Fruit fly (Drosophila melanogaster) whole organism, embryonic: ENCODE results near the gene CG13634.

Experiments used
- Ada2b ChIP-seq: fragments of 200-800 bp; sonication (Bioruptor generic); IDR thresholded peaks from 2 replicates; pipeline ENCODE4 v1.3.6; 2022; ENCODE audit warnings: missing biosample characterization, missing genetic modification characterization
- Asciz ChIP-seq: fragments of 200-800 bp; sonication (Bioruptor generic); optimal IDR thresholded peaks from 2 replicates; lab custom pipeline; 2017; ENCODE audit warnings: missing biosample characterization, mild to moderate bottlenecking, missing genetic modification characterization, missing genetic modification reagents
- Bdp1 ChIP-seq: fragments of 200-800 bp; sonication (Bioruptor generic); optimal IDR thresholded peaks from 3 replicates; lab custom pipeline; 2016; ENCODE audit warnings: missing biosample characterization, missing genetic modification characterization
- BtbVII ChIP-seq: fragments of 200-800 bp; sonication (Bioruptor generic); optimal IDR thresholded peaks from 3 replicates; lab custom pipeline; 2017; ENCODE audit warnings: missing biosample characterization, mild to moderate bottlenecking, missing genetic modification characterization
- CG12942 ChIP-seq: fragments of 200-800 bp; sonication (Bioruptor generic); optimal IDR thresholded peaks from 3 replicates; lab custom pipeline; 2016; ENCODE audit warnings: missing biosample characterization, missing genetic modification characterization
- CG13287 ChIP-seq: fragments of 200-800 bp; sonication (Bioruptor generic); IDR thresholded peaks from 2 replicates; pipeline ENCODE4 v1.3.6; 2022; ENCODE audit warnings: missing biosample characterization, missing genetic modification characterization; ENCODE audit not compliant: partially characterized antibody
- CG14965 ChIP-seq: fragments of 200-800 bp; sonication (Bioruptor generic); optimal IDR thresholded peaks from 2 replicates; lab custom pipeline; 2016; ENCODE audit warnings: missing biosample characterization, missing genetic modification characterization, borderline replicate concordance
- CG1647 ChIP-seq: fragments of 200-800 bp; sonication (Bioruptor generic); optimal IDR thresholded peaks from 3 replicates; lab custom pipeline; 2016; ENCODE audit warnings: missing biosample characterization, missing genetic modification characterization
- CG18764 ChIP-seq: fragments of 200-800 bp; sonication (Bioruptor generic); optimal IDR thresholded peaks from 3 replicates; lab custom pipeline; 2016; ENCODE audit warnings: missing biosample characterization, missing genetic modification characterization
- CG3726 ChIP-seq: fragments of 200-800 bp; sonication (Bioruptor generic); IDR thresholded peaks from 3 replicates; pipeline ENCODE4, ENCODE4 v1.3.6; 2022; ENCODE audit warnings: missing biosample characterization, missing genetic modification characterization
- CG5245 ChIP-seq: fragments of 200-800 bp; sonication (Bioruptor generic); optimal IDR thresholded peaks from 3 replicates; lab custom pipeline; 2016; ENCODE audit warnings: missing biosample characterization, missing genetic modification characterization
- CG8478 ChIP-seq: fragments of >200 bp; optimal IDR thresholded peaks from 2 replicates; lab custom pipeline; 2018
- CG8944 ChIP-seq: fragments of 200-800 bp; sonication (Bioruptor generic); optimal IDR thresholded peaks from 3 replicates; lab custom pipeline; 2016; ENCODE audit warnings: missing biosample characterization, missing genetic modification characterization
- CkIIα-i1 ChIP-seq: fragments of 200-800 bp; sonication (Bioruptor generic); IDR thresholded peaks from 2 replicates; pipeline ENCODE4 v1.3.6; 2022; ENCODE audit warnings: missing biosample characterization, missing genetic modification characterization
- CrebB ChIP-seq: fragments of 200-800 bp; sonication (Bioruptor generic); optimal IDR thresholded peaks from 3 replicates; lab custom pipeline; 2018; ENCODE audit warnings: missing biosample characterization, mild to moderate bottlenecking, missing genetic modification characterization
- Elba2 ChIP-seq: fragments of 200-800 bp; sonication (Bioruptor generic); optimal IDR thresholded peaks from 3 replicates; lab custom pipeline; 2016; ENCODE audit warnings: missing biosample characterization, missing genetic modification characterization
- Fer2 ChIP-seq: fragments of 200-800 bp; sonication (Bioruptor generic); optimal IDR thresholded peaks from 2 replicates; lab custom pipeline; 2018; ENCODE audit warnings: missing biosample characterization, mild to moderate bottlenecking, missing genetic modification characterization, moderate library complexity
- Hmr ChIP-seq: fragments of 200-800 bp; sonication (Bioruptor generic); optimal IDR thresholded peaks from 3 replicates; lab custom pipeline; 2017; ENCODE audit warnings: mild to moderate bottlenecking, missing biosample characterization, missing genetic modification reagents, missing genetic modification characterization
- Hmx ChIP-seq: fragments of 200-800 bp; sonication (Bioruptor generic); optimal IDR thresholded peaks from 2 replicates; lab custom pipeline; 2016; ENCODE audit warnings: missing biosample characterization, missing genetic modification characterization
- Hsf ChIP-seq: fragments of 200-800 bp; sonication (Bioruptor generic); optimal IDR thresholded peaks from 3 replicates; lab custom pipeline; 2016; ENCODE audit warnings: missing biosample characterization, missing genetic modification characterization
- Jarid2 ChIP-seq: fragments of 200-800 bp; sonication (Bioruptor generic); optimal IDR thresholded peaks from 3 replicates; lab custom pipeline; 2017; ENCODE audit warnings: mild to moderate bottlenecking, missing biosample characterization, missing genetic modification reagents, missing genetic modification characterization
- Med ChIP-seq: fragments of 200-800 bp; sonication (Bioruptor generic); peaks from one replicate; lab custom pipeline; 2016; ENCODE audit warnings: missing biosample characterization, missing genetic modification characterization, mild to moderate bottlenecking, inconsistent platforms, moderate library complexity
- NK7.1 ChIP-seq: fragments of 200-800 bp; sonication (Bioruptor generic); optimal IDR thresholded peaks from 3 replicates; lab custom pipeline; 2016; ENCODE audit warnings: missing biosample characterization, missing genetic modification characterization
- Opbp ChIP-seq: fragments of 200-800 bp; sonication (Bioruptor generic); IDR thresholded peaks from 3 replicates; pipeline ENCODE4 v1.3.6; 2022; ENCODE audit warnings: missing biosample characterization, missing genetic modification characterization; ENCODE audit not compliant: partially characterized antibody
- Sox102F ChIP-seq: fragments of 200-800 bp; sonication (Bioruptor generic); optimal IDR thresholded peaks from 2 replicates; lab custom pipeline; 2018; ENCODE audit warnings: missing biosample characterization, mild to moderate bottlenecking, missing genetic modification characterization, moderate library complexity
- Sry-δ ChIP-seq: fragments of 200-800 bp; sonication (Bioruptor generic); optimal IDR thresholded peaks from 2 replicates; lab custom pipeline; 2016; ENCODE audit warnings: missing biosample characterization, missing genetic modification characterization
- Xrp1 ChIP-seq: fragments of 200-800 bp; sonication (Bioruptor generic); IDR thresholded peaks from 2 replicates; pipeline ENCODE4 v1.3.6; 2022; ENCODE audit warnings: missing biosample characterization, missing genetic modification characterization
- abd-A ChIP-seq: fragments of 200-800 bp; sonication (Bioruptor generic); optimal IDR thresholded peaks from 3 replicates; lab custom pipeline; 2019; ENCODE audit warnings: missing biosample characterization, mild to moderate bottlenecking, missing genetic modification characterization, moderate library complexity
- btn ChIP-seq: fragments of 200-800 bp; sonication (Bioruptor generic); optimal IDR thresholded peaks from 2 replicates; lab custom pipeline; 2016; ENCODE audit warnings: missing biosample characterization, missing genetic modification characterization
- cas ChIP-seq: fragments of 200-800 bp; sonication (Bioruptor generic); IDR thresholded peaks from 2 replicates; pipeline ENCODE4 v1.3.6; 2022; ENCODE audit warnings: missing biosample characterization, missing genetic modification characterization
- dimm ChIP-seq: fragments of 200-800 bp; sonication (Bioruptor generic); IDR thresholded peaks from 2 replicates; pipeline ENCODE4 v1.3.6; 2022; ENCODE audit warnings: missing biosample characterization, missing genetic modification characterization
- dmrt11E ChIP-seq: fragments of 200-800 bp; sonication (Bioruptor generic); optimal IDR thresholded peaks from 3 replicates; lab custom pipeline; 2018; ENCODE audit warnings: missing biosample characterization, mild to moderate bottlenecking, missing genetic modification characterization, moderate library complexity
- dmrt99B ChIP-seq: fragments of 200-800 bp; sonication (Bioruptor generic); optimal IDR thresholded peaks from 2 replicates; lab custom pipeline; 2018; ENCODE audit warnings: missing biosample characterization, mild to moderate bottlenecking, missing genetic modification characterization, moderate library complexity
- dpn ChIP-seq, 2 experiments: fragments of 200-800 bp; sonication (Bioruptor generic); optimal IDR thresholded peaks; 3 replicates each; lab custom pipeline; 2016; ENCODE audit warnings: missing biosample characterization in 2 of 2, missing genetic modification characterization in 2 of 2
- emc ChIP-seq: fragments of 200-800 bp; sonication (Bioruptor generic); optimal IDR thresholded peaks from 2 replicates; lab custom pipeline; 2016; ENCODE audit warnings: missing biosample characterization, missing genetic modification characterization
- gcm2 ChIP-seq: fragments of 200-800 bp; sonication (Bioruptor generic); optimal IDR thresholded peaks from 2 replicates; lab custom pipeline; 2016; ENCODE audit warnings: missing biosample characterization, missing genetic modification characterization
- hb ChIP-seq: fragments of 200-800 bp; sonication (Bioruptor generic); IDR thresholded peaks from 3 replicates; pipeline ENCODE4 v1.3.6; 2022; ENCODE audit warnings: missing biosample characterization, missing genetic modification characterization; ENCODE audit not compliant: partially characterized antibody
- her ChIP-seq: fragments of 200-800 bp; sonication (Bioruptor generic); optimal IDR thresholded peaks from 2 replicates; lab custom pipeline; 2016; ENCODE audit warnings: missing biosample characterization, missing genetic modification characterization
- insv ChIP-seq, 2 experiments: fragments of 200-800 bp; sonication (Bioruptor generic); optimal IDR thresholded peaks; 3 replicates each; lab custom pipeline; 2016 to 2018; ENCODE audit warnings: missing biosample characterization in 2 of 2, missing genetic modification characterization in 2 of 2
- ken ChIP-seq: fragments of 200-800 bp; sonication (Bioruptor generic); IDR thresholded peaks from 3 replicates; pipeline ENCODE4 v1.3.6; 2022; ENCODE audit warnings: missing biosample characterization, missing genetic modification characterization
- lmd ChIP-seq: fragments of 200-800 bp; sonication (Bioruptor generic); IDR thresholded peaks from 2 replicates; pipeline ENCODE4 v1.3.6; 2022; ENCODE audit warnings: missing biosample characterization, missing genetic modification characterization
- oc ChIP-seq: fragments of 200-800 bp; sonication (Bioruptor generic); optimal IDR thresholded peaks from 2 replicates; lab custom pipeline; 2018; ENCODE audit warnings: missing biosample characterization, mild to moderate bottlenecking, missing genetic modification characterization, moderate library complexity
- onecut ChIP-seq: fragments of 200-800 bp; sonication (Bioruptor generic); IDR thresholded peaks from 2 replicates; pipeline ENCODE4 v1.3.6; 2022; ENCODE audit warnings: missing biosample characterization, missing genetic modification characterization
- sens ChIP-seq: fragments of 200-800 bp; sonication (Bioruptor generic); peaks from one replicate; lab custom pipeline; 2016; ENCODE audit warnings: missing biosample characterization, missing genetic modification characterization
- sima ChIP-seq: fragments of 200-800 bp; sonication (Bioruptor generic); optimal IDR thresholded peaks from 2 replicates; lab custom pipeline; 2016; ENCODE audit warnings: missing biosample characterization, missing genetic modification characterization
- sqz ChIP-seq: fragments of 200-800 bp; sonication (Bioruptor generic); optimal IDR thresholded peaks from 3 replicates; lab custom pipeline; 2018; ENCODE audit warnings: missing biosample characterization, mild to moderate bottlenecking, missing genetic modification characterization
- twi ChIP-seq: fragments of 200-800 bp; optimal IDR thresholded peaks from 2 replicates; lab custom pipeline; 2019; ENCODE audit warnings: missing biosample characterization, mild to moderate bottlenecking, missing genetic modification characterization, moderate library complexity
- vfl ChIP-seq: fragments of 200-800 bp; sonication (Bioruptor generic); optimal IDR thresholded peaks from 2 replicates; lab custom pipeline; 2016; ENCODE audit warnings: missing biosample characterization, missing genetic modification characterization

Gene CG13634

DNA sequence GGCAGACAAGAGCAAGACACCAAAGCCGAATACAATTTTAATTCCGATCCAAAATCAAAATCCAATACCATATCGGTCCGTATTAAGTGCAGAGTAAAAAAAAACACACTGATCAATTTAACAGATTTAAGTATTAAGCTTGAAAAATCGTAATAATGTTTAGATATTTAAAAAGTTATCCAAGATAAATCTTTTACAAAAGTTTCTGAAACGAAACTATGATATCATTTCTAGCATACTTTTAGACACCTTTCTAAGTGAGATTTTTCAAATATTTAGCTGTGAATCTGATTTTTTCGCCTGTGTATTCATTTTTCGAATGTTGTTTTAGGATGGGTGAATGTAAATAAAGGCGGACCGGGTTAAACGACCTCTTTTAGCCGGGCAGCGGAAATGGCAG is 12.8 kb downstream of the CG13634 start:
- TF ChIP-seq Jarid2 (GFP tag; lab: Kevin White, UChicago): no peak
- TF ChIP-seq Fer2: no peak
- TF ChIP-seq onecut (GFP tag; lab: Robert Waterston, UW): no peak
- peak; percentile 51 for TF ChIP-seq oc (tag; lab: Kevin White, UChicago)
- no peak for TF ChIP-seq dimm (GFP tag; lab: Robert Waterston, UW)
- TF ChIP-seq sens (GFP tag; lab: Kevin White, UChicago): peak; percentile 33
- TF ChIP-seq Hmx (GFP tag; lab: Kevin White, UChicago): no peak
- TF ChIP-seq ken: no peak
- TF ChIP-seq CG5245 (GFP tag; lab: Kevin White, UChicago): no peak
- TF ChIP-seq Elba2: no peak
- no peak for TF ChIP-seq CG8944
- TF ChIP-seq Asciz (GFP tag; lab: Kevin White, UChicago): peak; percentile 9
- TF ChIP-seq vfl (GFP tag; lab: Kevin White, UChicago): no peak
- TF ChIP-seq sima (GFP tag; lab: Kevin White, UChicago): no peak
- TF ChIP-seq dmrt11E (tag; lab: Kevin White, UChicago): no peak
- no peak for TF ChIP-seq dpn (GFP tag; optimal IDR thresholded peaks at IDR 0.05; lab: Kevin White, UChicago)
- TF ChIP-seq cas: no peak
- no peak for TF ChIP-seq Hmr (GFP tag; lab: Kevin White, UChicago)
- peak; percentile 12 for TF ChIP-seq dmrt99B (tag; lab: Kevin White, UChicago)
- TF ChIP-seq Sox102F (GFP tag; lab: Kevin White, UChicago): peak; percentile 50
- no peak for TF ChIP-seq gcm2 (GFP tag; lab: Kevin White, UChicago)
- TF ChIP-seq CG1647 (GFP tag; lab: Kevin White, UChicago): no peak
- TF ChIP-seq CG12942: no peak
- no peak for TF ChIP-seq Med (GFP tag; lab: Kevin White, UChicago)
- no peak for TF ChIP-seq btn (GFP tag; lab: Kevin White, UChicago)
- TF ChIP-seq Ada2b (GFP tag; lab: Robert Waterston, UW): no peak
- no peak for TF ChIP-seq emc (GFP tag; lab: Kevin White, UChicago)
- no peak for TF ChIP-seq CG13287
- no peak for TF ChIP-seq Sry-δ (GFP tag; lab: Kevin White, UChicago)
- no peak for TF ChIP-seq Bdp1 (GFP tag; lab: Kevin White, UChicago)
- TF ChIP-seq CG3726 (GFP tag; lab: Robert Waterston, UW): no peak
- no peak for TF ChIP-seq NK7.1 (GFP tag; lab: Kevin White, UChicago)
- TF ChIP-seq CrebB (tag; lab: Kevin White, UChicago): no peak
- TF ChIP-seq CG18764: no peak
- no peak for TF ChIP-seq her
- no peak for TF ChIP-seq CkIIα-i1
- TF ChIP-seq lmd (GFP tag; lab: Robert Waterston, UW): no peak
- TF ChIP-seq insv (GFP tag; optimal IDR thresholded peaks at IDR 0.05; lab: Kevin White, UChicago): no peak
- TF ChIP-seq CG8478 (lab: Kevin White, UChicago): no peak
- no peak for TF ChIP-seq hb (GFP tag; lab: Robert Waterston, UW)

dm6 chr3R:24773422-24773821 is 16.5 kb downstream of the CG13634 start:
- peak; percentile 58 for TF ChIP-seq sqz (GFP tag; lab: Kevin White, UChicago)
- TF ChIP-seq BtbVII (GFP tag; lab: Kevin White, UChicago): no peak
- no peak for TF ChIP-seq Opbp (GFP tag; lab: Robert Waterston, UW)
- no peak for TF ChIP-seq Xrp1
- TF ChIP-seq abd-A: peak; percentile 2
- no peak for TF ChIP-seq twi
- no peak for TF ChIP-seq Hsf (GFP tag; lab: Kevin White, UChicago)
- no peak for TF ChIP-seq CG14965 (GFP tag; lab: Kevin White, UChicago)
